Fruit fly (Drosophila melanogaster): ENCODE measurements around the gene PICK1.

DNA sequence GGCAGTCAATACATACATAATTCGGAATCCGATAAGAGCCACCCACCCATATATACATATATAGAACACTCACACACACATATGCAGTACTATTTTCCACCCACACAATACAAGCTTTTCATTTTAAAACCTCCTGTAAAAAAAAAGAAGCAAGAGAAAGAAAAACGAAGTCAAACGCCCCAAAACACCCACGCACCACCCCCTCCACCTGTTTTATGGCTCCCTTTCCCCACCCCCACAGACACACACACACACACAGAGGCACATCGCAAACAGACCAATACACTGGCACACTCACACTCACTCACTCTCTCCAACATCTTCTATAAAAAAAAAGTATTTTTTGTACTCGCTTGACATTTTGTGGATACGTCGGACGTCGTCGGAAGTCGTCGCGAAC, 37.5 kb upstream of the PICK1 start:
- TF ChIP-seq psq (optimal IDR thresholded peaks at IDR 0.05), result no peak
- TF ChIP-seq ttk (optimal IDR thresholded peaks at IDR 0.05), result no peak

All from Kc167 (cell line).